Fruit fly (Drosophila melanogaster) whole organism, embryonic: ENCODE results near the gene CG17349.
A peak's percentile ranks its signal among the peaks of the same experiment; 100 is the strongest.

Experiments
- B-H2 ChIP-seq: fragments of 200-800 bp; sonication (Bioruptor generic); optimal IDR thresholded peaks from 2 replicates; lab custom pipeline; 2018; ENCODE audit warnings: missing biosample characterization, mild to moderate bottlenecking, missing genetic modification characterization
- CG10209 ChIP-seq: fragments of 200-800 bp; sonication (Bioruptor generic); optimal IDR thresholded peaks from 3 replicates; lab custom pipeline; 2017; ENCODE audit warnings: missing biosample characterization, mild to moderate bottlenecking, missing genetic modification characterization, missing genetic modification reagents
- CG10267 ChIP-seq: fragments of 200-800 bp; sonication (Bioruptor generic); optimal IDR thresholded peaks from 2 replicates; lab custom pipeline; 2018; ENCODE audit warnings: missing biosample characterization, mild to moderate bottlenecking, missing genetic modification characterization, moderate library complexity
- CG12769 ChIP-seq: fragments of 200-800 bp; sonication (Bioruptor generic); optimal IDR thresholded peaks from 2 replicates; lab custom pipeline; 2019; ENCODE audit warnings: missing biosample characterization, mild to moderate bottlenecking, missing genetic modification characterization, moderate library complexity
- CG14860 ChIP-seq: fragments of 200-800 bp; sonication (Bioruptor generic); IDR thresholded peaks from 3 replicates; pipeline ENCODE4 v1.3.6; 2022; ENCODE audit warnings: missing biosample characterization, missing genetic modification characterization; ENCODE audit not compliant: partially characterized antibody
- CG15479 ChIP-seq: fragments of 200-800 bp; sonication (Bioruptor generic); optimal IDR thresholded peaks from 3 replicates; lab custom pipeline; 2019; ENCODE audit warnings: missing biosample characterization, mild to moderate bottlenecking, missing genetic modification characterization, moderate library complexity
- CG15601 ChIP-seq: fragments of 200-800 bp; sonication (Bioruptor generic); optimal IDR thresholded peaks from 3 replicates; lab custom pipeline; 2019; ENCODE audit warnings: missing biosample characterization, mild to moderate bottlenecking, missing genetic modification characterization, moderate library complexity
- CG18476 ChIP-seq: fragments of 200-800 bp; sonication (Bioruptor generic); optimal IDR thresholded peaks from 2 replicates; lab custom pipeline; 2016; ENCODE audit warnings: missing biosample characterization, mild to moderate bottlenecking, missing genetic modification characterization
- CG2116 ChIP-seq: fragments of 200-800 bp; sonication (Bioruptor generic); optimal IDR thresholded peaks from 3 replicates; lab custom pipeline; 2018; ENCODE audit warnings: missing biosample characterization, mild to moderate bottlenecking, missing genetic modification characterization
- CG4820 ChIP-seq: fragments of 200-800 bp; sonication (Bioruptor generic); optimal IDR thresholded peaks from 3 replicates; lab custom pipeline; 2016; ENCODE audit warnings: missing biosample characterization, missing genetic modification characterization
- CG5180 ChIP-seq: fragments of 200-800 bp; sonication (Bioruptor generic); optimal IDR thresholded peaks from 3 replicates; lab custom pipeline; 2017; ENCODE audit warnings: missing biosample characterization, missing genetic modification characterization, mild to moderate bottlenecking, moderate library complexity, missing genetic modification reagents
- CG6272 ChIP-seq: fragments of 200-800 bp; sonication (Bioruptor generic); IDR thresholded peaks from 2 replicates; pipeline ENCODE4 v1.3.6; 2022; ENCODE audit warnings: missing biosample characterization, missing genetic modification characterization
- CG7556 ChIP-seq: fragments of 200-800 bp; sonication (Bioruptor generic); optimal IDR thresholded peaks from 2 replicates; lab custom pipeline; 2017; ENCODE audit warnings: missing biosample characterization, mild to moderate bottlenecking, missing genetic modification characterization
- CG8765 ChIP-seq: fragments of 200-800 bp; sonication (Bioruptor generic); IDR thresholded peaks from 2 replicates; pipeline ENCODE4 v1.3.6; 2022; ENCODE audit warnings: missing biosample characterization, missing genetic modification characterization
- CG9817 ChIP-seq: fragments of 200-800 bp; sonication (Bioruptor generic); optimal IDR thresholded peaks from 2 replicates; lab custom pipeline; 2018; ENCODE audit warnings: missing biosample characterization, mild to moderate bottlenecking, missing genetic modification characterization, moderate library complexity
- CG9876 ChIP-seq: fragments of 200-800 bp; sonication (Bioruptor generic); optimal IDR thresholded peaks from 2 replicates; lab custom pipeline; 2016; ENCODE audit warnings: missing biosample characterization, missing genetic modification characterization
- CG9932 ChIP-seq: fragments of 200-800 bp; sonication (Bioruptor generic); IDR thresholded peaks from 2 replicates; pipeline ENCODE4 v1.3.6; 2022; ENCODE audit warnings: missing biosample characterization, missing genetic modification characterization
- CoRest ChIP-seq: fragments of 200-800 bp; sonication (Bioruptor generic); optimal IDR thresholded peaks from 3 replicates; lab custom pipeline; 2018; ENCODE audit warnings: missing biosample characterization, mild to moderate bottlenecking, missing genetic modification characterization, moderate library complexity
- Doc2 ChIP-seq: fragments of 200-800 bp; sonication (Bioruptor generic); IDR thresholded peaks from 2 replicates; pipeline ENCODE4 v1.3.6; 2022; ENCODE audit warnings: missing biosample characterization, missing genetic modification characterization
- HmgD ChIP-seq: fragments of 200-800 bp; sonication (Bioruptor generic); optimal IDR thresholded peaks from 3 replicates; lab custom pipeline; 2016; ENCODE audit warnings: missing biosample characterization, missing genetic modification characterization
- Meics ChIP-seq: fragments of 200-800 bp; sonication (Bioruptor generic); optimal IDR thresholded peaks from 2 replicates; lab custom pipeline; 2017; ENCODE audit warnings: missing biosample characterization, mild to moderate bottlenecking, missing genetic modification characterization
- Mes4 ChIP-seq: fragments of 200-800 bp; sonication (Bioruptor generic); optimal IDR thresholded peaks from 2 replicates; lab custom pipeline; 2016; ENCODE audit warnings: missing biosample characterization, missing genetic modification characterization
- Nf-YA ChIP-seq: fragments of 200-800 bp; sonication (Bioruptor generic); IDR thresholded peaks from 2 replicates; pipeline ENCODE4 v1.3.6; 2022; ENCODE audit warnings: missing biosample characterization, missing genetic modification characterization
- Scr ChIP-seq: fragments of 200-800 bp; sonication (Bioruptor generic); IDR thresholded peaks from 2 replicates; pipeline ENCODE4 v1.3.6; 2022; ENCODE audit warnings: missing biosample characterization, missing genetic modification characterization; ENCODE audit not compliant: partially characterized antibody
- Spps ChIP-seq: fragments of 200-800 bp; sonication (Bioruptor generic); optimal IDR thresholded peaks from 2 replicates; lab custom pipeline; 2018; ENCODE audit warnings: missing biosample characterization, mild to moderate bottlenecking, missing genetic modification characterization
- Usf ChIP-seq: fragments of 200-800 bp; sonication (Bioruptor generic); optimal IDR thresholded peaks from 2 replicates; lab custom pipeline; 2017; ENCODE audit warnings: missing genotype, missing biosample characterization, missing genetic modification characterization
- bcd ChIP-seq: fragments of 200-800 bp; sonication (Bioruptor generic); optimal IDR thresholded peaks from 2 replicates; lab custom pipeline; 2017; ENCODE audit warnings: missing biosample characterization, mild to moderate bottlenecking, missing genetic modification characterization
- bowl ChIP-seq: fragments of 200-800 bp; sonication (Bioruptor generic); IDR thresholded peaks from 2 replicates; pipeline ENCODE4 v1.3.6; 2022; ENCODE audit warnings: missing biosample characterization, missing genetic modification characterization
- chn ChIP-seq: fragments of 200-800 bp; sonication (Bioruptor generic); optimal IDR thresholded peaks from 2 replicates; lab custom pipeline; 2016; ENCODE audit warnings: missing biosample characterization, missing genetic modification characterization
- ci ChIP-seq: fragments of 200-800 bp; sonication (Bioruptor generic); IDR thresholded peaks from 3 replicates; pipeline ENCODE4 v1.3.6; 2022; ENCODE audit warnings: missing biosample characterization, missing genetic modification characterization
- crol ChIP-seq: fragments of 200-800 bp; sonication (Bioruptor generic); IDR thresholded peaks from 2 replicates; pipeline ENCODE4 v1.3.6; 2022; ENCODE audit warnings: missing biosample characterization, missing genetic modification characterization
- fd3F ChIP-seq: fragments of 200-800 bp; sonication (Bioruptor generic); optimal IDR thresholded peaks from 2 replicates; lab custom pipeline; 2018; ENCODE audit warnings: missing biosample characterization, mild to moderate bottlenecking, missing genetic modification characterization, moderate library complexity
- fru ChIP-seq: fragments of >200 bp; optimal IDR thresholded peaks from 2 replicates; lab custom pipeline; 2017
- fu2 ChIP-seq: fragments of 200-800 bp; sonication (Bioruptor generic); optimal IDR thresholded peaks from 2 replicates; lab custom pipeline; 2016; ENCODE audit warnings: missing biosample characterization, missing genetic modification characterization
- gcm ChIP-seq: fragments of 200-800 bp; sonication (Bioruptor generic); optimal IDR thresholded peaks from 2 replicates; lab custom pipeline; 2019; ENCODE audit warnings: missing biosample characterization, mild to moderate bottlenecking, missing genetic modification characterization, moderate library complexity
- gfzf ChIP-seq: fragments of 200-800 bp; sonication (Bioruptor generic); optimal IDR thresholded peaks from 2 replicates; lab custom pipeline; 2016; ENCODE audit warnings: missing biosample characterization, mild to moderate bottlenecking, missing genetic modification characterization, moderate library complexity
- ham ChIP-seq: fragments of 200-800 bp; sonication (Bioruptor generic); IDR thresholded peaks from 2 replicates; pipeline ENCODE4 v1.3.6; 2022; ENCODE audit warnings: missing biosample characterization, missing genetic modification characterization
- knrl ChIP-seq: fragments of 200-800 bp; sonication (Bioruptor generic); IDR thresholded peaks from 3 replicates; pipeline ENCODE4 v1.3.6; 2022; ENCODE audit warnings: missing biosample characterization, missing genetic modification characterization; ENCODE audit not compliant: partially characterized antibody
- nau ChIP-seq: fragments of 200-800 bp; sonication (Bioruptor generic); optimal IDR thresholded peaks from 3 replicates; lab custom pipeline; 2017; ENCODE audit warnings: missing biosample characterization, mild to moderate bottlenecking, missing genetic modification characterization, missing genetic modification reagents
- row ChIP-seq: fragments of 200-800 bp; sonication (Bioruptor generic); IDR thresholded peaks from 3 replicates; pipeline ENCODE4 v1.3.6; 2022; ENCODE audit warnings: missing biosample characterization, missing genetic modification characterization
- salm ChIP-seq: fragments of 200-800 bp; sonication (Bioruptor generic); optimal IDR thresholded peaks from 2 replicates; lab custom pipeline; 2018; ENCODE audit warnings: missing biosample characterization, mild to moderate bottlenecking, missing genetic modification characterization
- scrt ChIP-seq: fragments of 200-800 bp; sonication (Bioruptor generic); optimal IDR thresholded peaks from 2 replicates; lab custom pipeline; 2018; ENCODE audit warnings: missing biosample characterization, mild to moderate bottlenecking, missing genetic modification characterization, moderate library complexity
- stwl ChIP-seq: fragments of 200-800 bp; sonication (Bioruptor generic); optimal IDR thresholded peaks from 3 replicates; lab custom pipeline; 2018; ENCODE audit warnings: missing biosample characterization, mild to moderate bottlenecking, missing genetic modification characterization, moderate library complexity
- tup ChIP-seq: fragments of 200-800 bp; sonication (Bioruptor generic); optimal IDR thresholded peaks from 2 replicates; lab custom pipeline; 2016; ENCODE audit warnings: missing biosample characterization, mild to moderate bottlenecking, missing genetic modification characterization, moderate library complexity
- unc-4 ChIP-seq: fragments of 200-800 bp; sonication (Bioruptor generic); IDR thresholded peaks from 2 replicates; pipeline ENCODE4 v1.3.6; 2022; ENCODE audit warnings: missing biosample characterization, missing genetic modification characterization; ENCODE audit not compliant: partially characterized antibody
- yki ChIP-seq: fragments of >200 bp; optimal IDR thresholded peaks from 3 replicates; lab custom pipeline; 2018
- zf30C ChIP-seq: fragments of 200-800 bp; sonication (Bioruptor generic); optimal IDR thresholded peaks from 3 replicates; lab custom pipeline; 2018; ENCODE audit warnings: missing biosample characterization, mild to moderate bottlenecking, missing genetic modification characterization
- zfh1 ChIP-seq: fragments of 200-800 bp; sonication (Bioruptor generic); IDR thresholded peaks from 3 replicates; pipeline ENCODE4 v1.3.6; 2022; ENCODE audit warnings: missing biosample characterization, missing genetic modification characterization
- zfh2 ChIP-seq: fragments of 200-800 bp; sonication (Bioruptor generic); optimal IDR thresholded peaks from 2 replicates; lab custom pipeline; 2016; ENCODE audit warnings: missing biosample characterization, missing genetic modification characterization

The CG17349 gene

dm6 chr2L:19377129-19378083 lies 7.2 kb downstream of the CG17349 start (continued):
- TF ChIP-seq bcd (GFP tag; lab: Kevin White, UChicago) (peak; percentile 41), CG12769 (tag; lab: Kevin White, UChicago) (peak; percentile 44), zfh1 (GFP tag; lab: Robert Waterston, UW) (peak; percentile 61; the same call in 2 of the 3 replicates), stwl (tag; lab: Kevin White, UChicago) (no peak), gcm (GFP tag; lab: Kevin White, UChicago) (peak; percentile 41), chn (GFP tag; lab: Kevin White, UChicago) (no peak), CG6272 (no peak), CG15479 (GFP tag; lab: Kevin White, UChicago) (no peak), CG9876 (GFP tag; lab: Kevin White, UChicago) (no peak), scrt (GFP tag; lab: Kevin White, UChicago) (peak; percentile 37), fd3F (GFP tag; lab: Kevin White, UChicago) (no peak), unc-4 (no peak), CG10209 (GFP tag; lab: Kevin White, UChicago) (peak; percentile 44), CG9817 (tag; lab: Kevin White, UChicago) (peak; percentile 32), row (GFP tag; lab: Robert Waterston, UW) (peak; percentile 74), nau (GFP tag; lab: Kevin White, UChicago) (no peak), zf30C (peak; percentile 76), CG9932 (GFP tag; lab: Robert Waterston, UW) (no peak), knrl (GFP tag; lab: Robert Waterston, UW) (no peak), HmgD (GFP tag; lab: Kevin White, UChicago) (no peak), Scr (GFP tag; lab: Robert Waterston, UW) (no peak), Spps (peak; percentile 36), bowl (GFP tag; lab: Robert Waterston, UW) (no peak), CoRest (peak; percentile 47), CG8765 (GFP tag; lab: Robert Waterston, UW) (peak; percentile 84), CG14860 (GFP tag; lab: Robert Waterston, UW) (no peak), Mes4 (GFP tag; lab: Kevin White, UChicago) (peak; percentile 29), CG15601 (tag; lab: Kevin White, UChicago) (peak; percentile 52), CG18476 (GFP tag; lab: Kevin White, UChicago) (no peak), Usf (GFP tag; lab: Kevin White, UChicago) (no peak), CG10267 (tag; lab: Kevin White, UChicago) (peak; percentile 57), fu2 (no peak), Meics (peak; percentile 21), Nf-YA (no peak; the same call in 1 of the 2 replicates), CG4820 (GFP tag; lab: Kevin White, UChicago) (peak; percentile 19), CG5180 (GFP tag; lab: Kevin White, UChicago) (peak; percentile 29), ham (GFP tag; lab: Robert Waterston, UW) (no peak), tup (GFP tag; lab: Kevin White, UChicago) (no peak), CG7556 (GFP tag; lab: Kevin White, UChicago) (peak; percentile 70), ci (peak; percentile 68; the same call in 2 of the 3 replicates), crol (GFP tag; lab: Robert Waterston, UW) (peak; percentile 64), yki (no peak), salm (tag; lab: Kevin White, UChicago) (no peak), CG2116 (peak; percentile 0), gfzf (no peak), Doc2 (GFP tag; lab: Robert Waterston, UW) (no peak), zfh2 (GFP tag; lab: Kevin White, UChicago) (no peak), fru (lab: Kevin White, UChicago) (no peak), B-H2 (no peak)
